Fruit fly (Drosophila melanogaster) whole organism, adult: ENCODE data around the gene mRpL46.

Source experiments
- CG11617 ChIP-seq: fragments of 200-800 bp; sonication (Bioruptor generic); optimal IDR thresholded peaks from 2 replicates; lab custom pipeline; 2017; ENCODE audit warnings: mild to moderate bottlenecking, missing biosample characterization, missing genetic modification reagents, missing genetic modification characterization
- CG12768 ChIP-seq: fragments of 200-800 bp; sonication (Bioruptor generic); optimal IDR thresholded peaks from 2 replicates; lab custom pipeline; 2017; ENCODE audit warnings: missing biosample characterization, missing genetic modification characterization, mild to moderate bottlenecking, moderate library complexity, missing genetic modification reagents
- CG14711 ChIP-seq: fragments of 200-800 bp; sonication (Bioruptor generic); optimal IDR thresholded peaks from 2 replicates; lab custom pipeline; 2018; ENCODE audit warnings: missing biosample characterization, mild to moderate bottlenecking, missing genetic modification characterization, moderate library complexity
- CG1620 ChIP-seq: fragments of 200-800 bp; sonication (Bioruptor generic); optimal IDR thresholded peaks from 2 replicates; lab custom pipeline; 2016; ENCODE audit warnings: missing biosample characterization, missing genetic modification characterization
- CG33017 ChIP-seq: fragments of 200-800 bp; sonication (Bioruptor generic); optimal IDR thresholded peaks from 2 replicates; lab custom pipeline; 2018; ENCODE audit warnings: missing biosample characterization, mild to moderate bottlenecking, missing genetic modification characterization, moderate library complexity
- CG5204 ChIP-seq: fragments of 200-800 bp; sonication (Bioruptor generic); optimal IDR thresholded peaks from 2 replicates; lab custom pipeline; 2016; ENCODE audit warnings: missing biosample characterization, missing genetic modification characterization
- CG7045 ChIP-seq: fragments of 200-800 bp; sonication (Bioruptor generic); optimal IDR thresholded peaks from 2 replicates; lab custom pipeline; 2017; ENCODE audit warnings: missing biosample characterization, mild to moderate bottlenecking, missing genetic modification characterization
- CG7101 ChIP-seq: fragments of 200-800 bp; sonication (Bioruptor generic); optimal IDR thresholded peaks from 2 replicates; lab custom pipeline; 2018; ENCODE audit warnings: missing biosample characterization, mild to moderate bottlenecking, missing genetic modification characterization, moderate library complexity
- Clk ChIP-seq: fragments of 200-800 bp; sonication (Bioruptor generic); optimal IDR thresholded peaks from 2 replicates; lab custom pipeline; 2017; ENCODE audit warnings: missing biosample characterization, missing genetic modification characterization
- Crg-1 ChIP-seq: fragments of 200-800 bp; sonication (Bioruptor generic); optimal IDR thresholded peaks from 2 replicates; lab custom pipeline; 2016; ENCODE audit warnings: missing biosample characterization, missing genetic modification characterization
- Hr96 ChIP-seq: fragments of 200-800 bp; sonication (Bioruptor generic); optimal IDR thresholded peaks from 2 replicates; lab custom pipeline; 2016; ENCODE audit warnings: missing biosample characterization, missing genetic modification characterization
- Mnt ChIP-seq: fragments of 200-800 bp; sonication (Bioruptor generic); optimal IDR thresholded peaks from 2 replicates; lab custom pipeline; 2016; ENCODE audit warnings: missing biosample characterization, mild to moderate bottlenecking, missing genetic modification characterization
- bab1 ChIP-seq: fragments of 200-800 bp; sonication (Bioruptor generic); optimal IDR thresholded peaks from 3 replicates; lab custom pipeline; 2019; ENCODE audit warnings: missing biosample characterization, mild to moderate bottlenecking, missing genetic modification characterization, moderate library complexity
- cic ChIP-seq: fragments of 200-800 bp; sonication (Bioruptor generic); optimal IDR thresholded peaks from 2 replicates; lab custom pipeline; 2017; ENCODE audit warnings: missing biosample characterization, mild to moderate bottlenecking, missing genetic modification characterization, moderate library complexity
- cnc ChIP-seq, 2 experiments: fragments of >200 bp; optimal IDR thresholded peaks; 2 replicates each; lab custom pipeline; 2017
- kay ChIP-seq: fragments of 200-800 bp; sonication (Bioruptor generic); peaks from one replicate; lab custom pipeline; 2016; ENCODE audit warnings: missing biosample characterization, missing genetic modification characterization, borderline replicate concordance
- ovo ChIP-seq: fragments of 200-800 bp; sonication (Bioruptor generic); optimal IDR thresholded peaks from 2 replicates; lab custom pipeline; 2016; ENCODE audit warnings: missing biosample characterization, missing genetic modification characterization
- pad ChIP-seq: fragments of 200-800 bp; sonication (Bioruptor generic); optimal IDR thresholded peaks from 3 replicates; lab custom pipeline; 2017; ENCODE audit warnings: missing biosample characterization, missing genetic modification characterization, mild to moderate bottlenecking, moderate library complexity, missing genetic modification reagents
- tj ChIP-seq: fragments of 200-800 bp; sonication (Bioruptor generic); optimal IDR thresholded peaks from 3 replicates; lab custom pipeline; 2017; ENCODE audit warnings: missing biosample characterization, mild to moderate bottlenecking, missing genetic modification characterization, moderate library complexity
- toe ChIP-seq: fragments of 200-800 bp; sonication (Bioruptor generic); optimal IDR thresholded peaks from 2 replicates; lab custom pipeline; 2016; ENCODE audit warnings: missing biosample characterization, missing genetic modification characterization

mRpL46 gene

dm6 chr3L:1755458-1755984 is 21.7 kb upstream of the mRpL46 start, which contains the start of gene Cht2:
TSS of gene Cht2 (minus strand) at chr3L:1755934.
- TF ChIP-seq Hr96, result no peak
- no peak for TF ChIP-seq ovo
- TF ChIP-seq pad (GFP tag; lab: Kevin White, UChicago), result peak; percentile 71
- peak; percentile 52 for TF ChIP-seq tj (GFP tag; lab: Kevin White, UChicago)
- TF ChIP-seq CG11617, result no peak
- peak; percentile 20 for TF ChIP-seq Mnt (GFP tag; lab: Kevin White, UChicago)
- no peak for TF ChIP-seq kay (GFP tag; lab: Kevin White, UChicago)
- TF ChIP-seq CG14711, result no peak

- no peak for TF ChIP-seq pad (GFP tag; lab: Kevin White, UChicago)
- no peak for TF ChIP-seq CG7045 (GFP tag; lab: Kevin White, UChicago)
- TF ChIP-seq CG1620, result no peak
- TF ChIP-seq cic (GFP tag; lab: Kevin White, UChicago), result no peak
- TF ChIP-seq toe (GFP tag; lab: Kevin White, UChicago), result no peak
- TF ChIP-seq CG11617, result no peak
- no peak for TF ChIP-seq cnc (optimal IDR thresholded peaks at IDR 0.05; lab: Kevin White, UChicago)
- TF ChIP-seq Crg-1 (GFP tag; lab: Kevin White, UChicago), result no peak
- no peak for TF ChIP-seq bab1 (GFP tag; lab: Kevin White, UChicago)
- TF ChIP-seq CG14711, result no peak
- TF ChIP-seq CG12768 (GFP tag; lab: Kevin White, UChicago), result no peak
Observed at dm6 chr3L:1756143-1756542, 21.1 kb upstream of the mRpL46 start, which contains the start of gene CG8001. TSS of gene CG8001 (plus strand) at chr3L:1756159.

- TF ChIP-seq bab1 (GFP tag; lab: Kevin White, UChicago) (no peak), Crg-1 (GFP tag; lab: Kevin White, UChicago) (no peak), Mnt (GFP tag; lab: Kevin White, UChicago) (no peak), CG5204 (GFP tag; lab: Kevin White, UChicago) (no peak), cic (GFP tag; lab: Kevin White, UChicago) (no peak), CG7101 (tag; lab: Kevin White, UChicago) (no peak)
Observed at dm6 chr3L:1771658-1772057, 5.6 kb upstream of the mRpL46 start, which contains the start of gene Dhc62B. TSS of gene Dhc62B (minus strand) at chr3L:1771758.

dm6 chr3L:1772593-1772992 is 4.6 kb upstream of the mRpL46 start:
- TF ChIP-seq CG5204 (GFP tag; lab: Kevin White, UChicago) (no peak), cnc (optimal IDR thresholded peaks at IDR 0.05; lab: Kevin White, UChicago) (no peak), Hr96 (no peak), pad (GFP tag; lab: Kevin White, UChicago) (no peak), Crg-1 (GFP tag; lab: Kevin White, UChicago) (no peak), CG7101 (tag; lab: Kevin White, UChicago) (no peak), CG7045 (GFP tag; lab: Kevin White, UChicago) (no peak), CG11617 (no peak), cic (GFP tag; lab: Kevin White, UChicago) (no peak), bab1 (GFP tag; lab: Kevin White, UChicago) (no peak), Mnt (GFP tag; lab: Kevin White, UChicago) (no peak), kay (GFP tag; lab: Kevin White, UChicago) (no peak), CG12768 (GFP tag; lab: Kevin White, UChicago) (no peak), CG33017 (tag; lab: Kevin White, UChicago) (no peak), tj (GFP tag; lab: Kevin White, UChicago) (no peak), CG1620 (no peak), ovo (no peak)

- TF ChIP-seq CG5204 (GFP tag; lab: Kevin White, UChicago) (peak; percentile 70), CG7045 (GFP tag; lab: Kevin White, UChicago) (peak; percentile 72), cnc (optimal IDR thresholded peaks at IDR 0.05; lab: Kevin White, UChicago) (peak in 1 of 2 experiments; percentile 43), CG7101 (tag; lab: Kevin White, UChicago) (peak; percentile 97), CG12768 (GFP tag; lab: Kevin White, UChicago) (peak; percentile 60), Crg-1 (GFP tag; lab: Kevin White, UChicago) (peak; percentile 89), ovo (peak; percentile 65), CG33017 (tag; lab: Kevin White, UChicago) (peak; percentile 97), tj (GFP tag; lab: Kevin White, UChicago) (peak; percentile 70), cic (GFP tag; lab: Kevin White, UChicago) (peak; percentile 42), CG1620 (peak; percentile 79), toe (GFP tag; lab: Kevin White, UChicago) (no peak), Clk (no peak), kay (GFP tag; lab: Kevin White, UChicago) (no peak), bab1 (GFP tag; lab: Kevin White, UChicago) (peak; percentile 82), CG11617 (peak; percentile 93), pad (GFP tag; lab: Kevin White, UChicago) (peak; percentile 55), Hr96 (peak; percentile 61), CG14711 (peak; percentile 89), Mnt (GFP tag; lab: Kevin White, UChicago) (peak; percentile 50)
Observed at dm6 chr3L:1774713-1775648, 2.3 kb upstream of the mRpL46 start, which contains the start of the genes CG13933 and PolD2. TSS of gene CG13933 (minus strand) at chr3L:1775147. TSS of gene PolD2 (plus strand) at chr3L:1775633.
